Worm (Caenorhabditis elegans) whole organism, L3 larva: ENCODE results near the gene Y53G8AR.9.
"Not testable (repeated sequence)": the region's sequence is repeated elsewhere in the genome, so short reads cannot be mapped to it uniquely, and the experiment has no call there.

Source experiments
- R02D3.7 ChIP-seq: fragments of 150-350 bp; optimal IDR thresholded peaks from 2 replicates; lab custom pipeline; 2014; ENCODE audit warnings: missing biosample characterization, missing genetic modification characterization
- ZK546.5 ChIP-seq: sonication (generic microtip); optimal IDR thresholded peaks from 2 replicates; lab custom pipeline; 2017; ENCODE audit warnings: missing biosample characterization, missing genetic modification characterization
- aly-2 ChIP-seq: fragments of 150-350 bp; optimal IDR thresholded peaks from 2 replicates; lab custom pipeline; 2014; ENCODE audit warnings: missing biosample characterization, missing genetic modification characterization
- ceh-28 ChIP-seq: fragments of 150-350 bp; optimal IDR thresholded peaks from 2 replicates; lab custom pipeline; 2014; ENCODE audit warnings: missing biosample characterization, missing genetic modification reagents, missing genetic modification characterization
- ceh-82 ChIP-seq: fragments of 150-350 bp; optimal IDR thresholded peaks from 2 replicates; lab custom pipeline; 2014; ENCODE audit warnings: missing biosample characterization, missing genetic modification characterization
- ceh-9 ChIP-seq: sonication (generic microtip); optimal IDR thresholded peaks from 2 replicates; lab custom pipeline; 2018; ENCODE audit warnings: missing biosample characterization, missing genetic modification characterization
- daf-12 ChIP-seq: fragments of 150-350 bp; optimal IDR thresholded peaks from 2 replicates; lab custom pipeline; 2014; ENCODE audit warnings: missing biosample characterization, missing genetic modification reagents, missing genetic modification characterization
- egl-5 ChIP-seq: fragments of 150-350 bp; optimal IDR thresholded peaks from 2 replicates; lab custom pipeline; 2017; ENCODE audit warnings: missing biosample characterization, missing genetic modification reagents, missing genetic modification characterization, inconsistent platforms
- elt-2 ChIP-seq: sonication (generic microtip); optimal IDR thresholded peaks from 2 replicates; lab custom pipeline; 2016; ENCODE audit warnings: missing genetic modification reagents, mild to moderate bottlenecking, missing genetic modification characterization, missing compliant biosample characterization
- elt-3 ChIP-seq, 3 experiments: fragments of 150-350 bp in 1 of 3; sonication (generic microtip) in 2 of 3; optimal IDR thresholded peaks; 2 replicates in 2 of 3; 4 replicates in 1 of 3; lab custom pipeline; 2014 to 2017; ENCODE audit warnings: missing biosample characterization in 3 of 3, missing genetic modification characterization in 3 of 3
- eor-1 ChIP-seq, 2 experiments: fragments of 150-350 bp; optimal IDR thresholded peaks; 2 replicates each; lab custom pipeline; 2014 to 2018; ENCODE audit warnings: missing biosample characterization in 2 of 2, missing genetic modification characterization in 2 of 2
- fkh-2 ChIP-seq: fragments of 150-350 bp; optimal IDR thresholded peaks from 2 replicates; lab custom pipeline; 2014; ENCODE audit warnings: missing biosample characterization, missing genetic modification reagents, missing genetic modification characterization
- fos-1 ChIP-seq: fragments of 150-350 bp; optimal IDR thresholded peaks from 2 replicates; lab custom pipeline; 2014; ENCODE audit warnings: missing biosample characterization, missing genetic modification characterization
- hmg-11 ChIP-seq: sonication (generic microtip); optimal IDR thresholded peaks from 2 replicates; lab custom pipeline; 2016; ENCODE audit warnings: missing genetic modification characterization, missing compliant biosample characterization
- jun-1 ChIP-seq: fragments of 150-350 bp; optimal IDR thresholded peaks from 2 replicates; lab custom pipeline; 2014; ENCODE audit warnings: missing biosample characterization, missing genetic modification reagents, missing genetic modification characterization
- lin-39 ChIP-seq: fragments of 150-350 bp; optimal IDR thresholded peaks from 2 replicates; lab custom pipeline; 2018; ENCODE audit warnings: missing biosample characterization, missing genetic modification reagents, missing genetic modification characterization
- lsy-12 ChIP-seq: sonication (generic microtip); optimal IDR thresholded peaks from 2 replicates; lab custom pipeline; 2016; ENCODE audit warnings: mild to moderate bottlenecking, missing genetic modification characterization, missing compliant biosample characterization
- mdl-1 ChIP-seq: fragments of 150-350 bp; optimal IDR thresholded peaks from 2 replicates; lab custom pipeline; 2014; ENCODE audit warnings: missing biosample characterization, missing genetic modification characterization
- nfya-1 ChIP-seq: sonication (generic microtip); optimal IDR thresholded peaks from 2 replicates; lab custom pipeline; 2017; ENCODE audit warnings: missing genetic modification characterization, mild to moderate bottlenecking, missing compliant biosample characterization, antibody characterized with exemption, moderate library complexity; ENCODE audit not compliant: insufficient read depth
- nhr-11 ChIP-seq: fragments of 150-350 bp; optimal IDR thresholded peaks from 2 replicates; lab custom pipeline; 2014; ENCODE audit warnings: missing biosample characterization, missing genetic modification characterization
- nhr-12 ChIP-seq: fragments of 150-350 bp; optimal IDR thresholded peaks from 2 replicates; lab custom pipeline; 2014; ENCODE audit warnings: missing biosample characterization, missing genetic modification characterization
- nhr-23 ChIP-seq: fragments of 150-350 bp; optimal IDR thresholded peaks from 2 replicates; lab custom pipeline; 2014; ENCODE audit warnings: missing biosample characterization, missing genetic modification reagents, missing genetic modification characterization
- nhr-237 ChIP-seq: fragments of 150-350 bp; optimal IDR thresholded peaks from 2 replicates; lab custom pipeline; 2014; ENCODE audit warnings: missing biosample characterization, missing genetic modification characterization
- nhr-25 ChIP-seq: sonication (generic microtip); optimal IDR thresholded peaks from 2 replicates; lab custom pipeline; 2017; ENCODE audit warnings: missing biosample characterization, missing genetic modification characterization
- nhr-28 ChIP-seq: fragments of 150-350 bp; optimal IDR thresholded peaks from 2 replicates; lab custom pipeline; 2014; ENCODE audit warnings: missing biosample characterization, missing genetic modification characterization
- nhr-43 ChIP-seq: sonication (generic microtip); optimal IDR thresholded peaks from 2 replicates; lab custom pipeline; 2016; ENCODE audit warnings: mild to moderate bottlenecking, missing genetic modification characterization, missing compliant biosample characterization; ENCODE audit not compliant: poor library complexity, severe bottlenecking
- nhr-67 ChIP-seq: fragments of 150-350 bp; optimal IDR thresholded peaks from 2 replicates; lab custom pipeline; 2014; ENCODE audit warnings: missing biosample characterization, missing genetic modification characterization
- nhr-76 ChIP-seq: fragments of 150-350 bp; sonication (generic microtip); optimal IDR thresholded peaks from 5 replicates; lab custom pipeline; 2014; ENCODE audit warnings: missing biosample characterization, missing genetic modification characterization
- pha-4 ChIP-seq: fragments of 150-350 bp; optimal IDR thresholded peaks from 2 replicates; lab custom pipeline; 2014; ENCODE audit warnings: missing biosample characterization, missing genetic modification reagents, missing genetic modification characterization
- pqm-1 ChIP-seq: fragments of 150-350 bp; optimal IDR thresholded peaks from 2 replicates; lab custom pipeline; 2017; ENCODE audit warnings: missing biosample characterization, missing genetic modification characterization, inconsistent platforms
- sea-2 ChIP-seq: fragments of 150-350 bp; sonication (generic microtip); optimal IDR thresholded peaks from 4 replicates; lab custom pipeline; 2014; ENCODE audit warnings: missing biosample characterization, missing genetic modification reagents, missing genetic modification characterization
- tbx-2 ChIP-seq: sonication (generic microtip); optimal IDR thresholded peaks from 2 replicates; lab custom pipeline; 2016; ENCODE audit warnings: mild to moderate bottlenecking, missing genetic modification characterization, missing compliant biosample characterization
- unc-39 ChIP-seq: sonication (generic microtip); optimal IDR thresholded peaks from 4 replicates; lab custom pipeline; 2017; ENCODE audit warnings: missing biosample characterization, missing genetic modification characterization
- zag-1 ChIP-seq: fragments of 150-350 bp; optimal IDR thresholded peaks from 2 replicates; lab custom pipeline; 2014; ENCODE audit warnings: missing biosample characterization, missing genetic modification characterization
- ztf-11 ChIP-seq: fragments of 150-350 bp; optimal IDR thresholded peaks from 2 replicates; lab custom pipeline; 2014; ENCODE audit warnings: missing biosample characterization, missing genetic modification characterization
- ztf-4 ChIP-seq: fragments of 150-350 bp; optimal IDR thresholded peaks from 2 replicates; lab custom pipeline; 2014; ENCODE audit warnings: missing biosample characterization, missing genetic modification characterization

Gene Y53G8AR.9

ce11 chrIII:3343463-3343862, 22.4 kb upstream of the Y53G8AR.9 start:
- no peak for TF ChIP-seq nhr-67
- TF ChIP-seq hmg-11, result peak; percentile 2
- no peak for TF ChIP-seq ceh-28 (tag; lab: Kevin White, UChicago)
- TF ChIP-seq pha-4 (tag; lab: Kevin White, UChicago), result peak; percentile 98
- TF ChIP-seq tbx-2, result no peak
- TF ChIP-seq R02D3.7, result no peak
- no peak for TF ChIP-seq nfya-1 (tag; lab: Kevin White, UChicago)
- no peak for TF ChIP-seq nhr-23 (tag; lab: Kevin White, UChicago)
- no peak for TF ChIP-seq ceh-82 (tag; lab: Kevin White, UChicago)
- TF ChIP-seq aly-2 (tag; lab: Kevin White, UChicago), result no peak
- peak; percentile 35 for TF ChIP-seq pqm-1 (tag; lab: Kevin White, UChicago)
- TF ChIP-seq unc-39 (tag; lab: Kevin White, UChicago), result no peak
- TF ChIP-seq elt-2 (tag; lab: Kevin White, UChicago), result no peak
- TF ChIP-seq egl-5 (tag; lab: Kevin White, UChicago), result no peak

ce11 chrIII:3339317-3340016, 18.4 kb upstream of the Y53G8AR.9 start:
- peak; percentile 41 for TF ChIP-seq elt-2 (tag; lab: Kevin White, UChicago)
- no peak for TF ChIP-seq unc-39 (tag; lab: Kevin White, UChicago)
- TF ChIP-seq elt-3 (tag; optimal IDR thresholded peaks at IDR 0.05; lab: Kevin White, UChicago), result peak in 2 of 3 experiments; percentile 78 to 89
- no peak for TF ChIP-seq fos-1
- TF ChIP-seq jun-1, result no peak
- no peak for TF ChIP-seq ceh-9 (tag; lab: Kevin White, UChicago)
- TF ChIP-seq pha-4 (tag; lab: Kevin White, UChicago), result peak; percentile 23
- TF ChIP-seq egl-5 (tag; lab: Kevin White, UChicago), result no peak
- no peak for TF ChIP-seq eor-1 (tag; optimal IDR thresholded peaks at IDR 0.05; lab: Kevin White, UChicago)
- no peak for TF ChIP-seq ztf-11 (tag; lab: Kevin White, UChicago)
- no peak for TF ChIP-seq nhr-76 (tag; lab: Kevin White, UChicago)
- no peak for TF ChIP-seq fkh-2
- peak; percentile 45 for TF ChIP-seq nhr-43
- peak; percentile 61 for TF ChIP-seq nhr-23 (tag; lab: Kevin White, UChicago)
- TF ChIP-seq nhr-12 (tag; lab: Kevin White, UChicago), result no peak
- TF ChIP-seq hmg-11, result no peak
- no peak for TF ChIP-seq ztf-4 (tag; lab: Kevin White, UChicago)
- no peak for TF ChIP-seq ZK546.5 (tag; lab: Kevin White, UChicago)
- no peak for TF ChIP-seq nhr-11 (tag; lab: Kevin White, UChicago)
- TF ChIP-seq daf-12 (tag; lab: Kevin White, UChicago), result no peak
- TF ChIP-seq nhr-25, result peak; percentile 23
- TF ChIP-seq lin-39 (tag; lab: Kevin White, UChicago), result no peak

- TF ChIP-seq ZK546.5 (tag; lab: Kevin White, UChicago); lsy-12; zag-1 (tag; lab: Kevin White, UChicago): not testable (repeated sequence)
- TF ChIP-seq, all 47 proteins: peak for 0; not testable (repeated sequence) for 47
These were observed 11.7 kb upstream of the Y53G8AR.9 start, which contains the start of gene Y53G8AR.1 for ce11 chrIII:3332736-3333135. TSS of gene Y53G8AR.1 (plus strand) at chrIII:3333036.

ce11 chrIII:3331767-3332166, 10.7 kb upstream of the Y53G8AR.9 start:
- TF ChIP-seq jun-1 (no peak), nhr-237 (tag; lab: Kevin White, UChicago) (no peak), lin-39 (tag; lab: Kevin White, UChicago) (no peak), R02D3.7 (no peak), unc-39 (tag; lab: Kevin White, UChicago) (no peak), eor-1 (tag; optimal IDR thresholded peaks at IDR 0.05; lab: Kevin White, UChicago) (no peak), hmg-11 (no peak), aly-2 (tag; lab: Kevin White, UChicago) (no peak), mdl-1 (tag; lab: Kevin White, UChicago) (no peak), tbx-2 (no peak), sea-2 (GFP tag; lab: Kevin White, UChicago) (no peak), nhr-28 (no peak), ceh-28 (tag; lab: Kevin White, UChicago) (no peak), pqm-1 (tag; lab: Kevin White, UChicago) (no peak)
